Fruit fly (Drosophila melanogaster): Measurements from ENCODE around the gene CG6621.

Gene CG6621

DNA sequence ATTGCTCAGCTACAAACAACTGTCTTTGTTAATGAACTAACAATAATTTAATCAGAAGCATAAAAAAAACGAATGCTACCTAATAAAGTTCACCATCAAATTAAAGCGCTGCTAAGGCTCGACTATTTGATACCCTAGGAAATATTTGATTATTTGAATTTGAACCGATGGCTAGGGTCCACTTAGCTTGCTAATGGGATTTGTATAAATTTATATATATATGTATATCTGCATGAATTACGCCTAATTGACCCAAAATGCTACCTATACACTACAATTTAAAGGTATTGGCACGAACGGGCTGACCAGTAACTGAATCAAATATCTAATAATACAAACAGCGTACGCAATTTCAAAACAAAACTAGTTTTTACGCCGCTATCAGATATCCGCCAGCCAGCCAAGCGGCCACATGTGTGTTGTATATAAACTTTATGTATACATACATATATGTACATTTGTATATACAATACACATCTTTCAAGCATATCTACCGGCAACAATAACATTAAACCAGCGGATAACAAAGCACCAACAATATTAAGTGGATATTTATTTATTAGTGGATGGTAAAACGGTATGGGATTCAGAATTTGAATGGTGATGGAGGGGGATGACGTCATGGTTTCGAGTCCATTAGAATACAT, 9.2 kb downstream of the CG6621 start (continued):
- TF ChIP-seq CG14441 (GFP tag; IDR thresholded peaks at IDR 0.05) (peak; percentile 90), CG12104 (GFP tag; optimal IDR thresholded peaks at IDR 0.05) (peak; percentile 60), tll (GFP tag; optimal IDR thresholded peaks at IDR 0.05) (no peak), cas (GFP tag; IDR thresholded peaks at IDR 0.05) (peak; percentile 65), CG8388 (GFP tag; optimal IDR thresholded peaks at IDR 0.05) (peak; percentile 34), HLH54F (GFP tag; optimal IDR thresholded peaks at IDR 0.05) (no peak), CG15073 (GFP tag; optimal IDR thresholded peaks at IDR 0.05) (no peak), unpg (GFP tag; optimal IDR thresholded peaks at IDR 0.05) (peak; percentile 77), Six4 (GFP tag; optimal IDR thresholded peaks at IDR 0.05) (peak; percentile 2), CG2202 (tag; optimal IDR thresholded peaks at IDR 0.05) (no peak), CG15514 (GFP tag; optimal IDR thresholded peaks at IDR 0.05) (peak; percentile 66), toy (GFP tag; IDR thresholded peaks at IDR 0.05) (peak; percentile 71; the same call in 1 of the 2 replicates), CG12769 (tag; optimal IDR thresholded peaks at IDR 0.05) (peak; percentile 64), B-H1 (GFP tag; IDR thresholded peaks at IDR 0.05) (peak; percentile 78), CG9727 (GFP tag; optimal IDR thresholded peaks at IDR 0.05) (peak; percentile 77), CG18011 (GFP tag; optimal IDR thresholded peaks at IDR 0.05) (no peak), CG14710 (tag; optimal IDR thresholded peaks at IDR 0.05) (peak; percentile 15), CG3838 (GFP tag; optimal IDR thresholded peaks at IDR 0.05) (no peak), bab2 (GFP tag; optimal IDR thresholded peaks at IDR 0.05) (peak; percentile 19), CG6813 (GFP tag; optimal IDR thresholded peaks at IDR 0.05) (peak; percentile 56), chn (GFP tag; optimal IDR thresholded peaks at IDR 0.05) (no peak), ind (GFP tag; optimal IDR thresholded peaks at IDR 0.05) (peak; percentile 65), crp (GFP tag; optimal IDR thresholded peaks at IDR 0.05) (no peak), stwl (tag; optimal IDR thresholded peaks at IDR 0.05) (no peak), CG12219 (GFP tag; optimal IDR thresholded peaks at IDR 0.05) (peak; percentile 51), nom (GFP tag; optimal IDR thresholded peaks at IDR 0.05) (no peak), Dad (GFP tag; optimal IDR thresholded peaks at IDR 0.05) (no peak), jigr1 (GFP tag; IDR thresholded peaks at IDR 0.05) (peak; percentile 63), Trl (optimal IDR thresholded peaks at IDR 0.05) (no peak), Trl (GFP tag; optimal IDR thresholded peaks at IDR 0.05) (no peak), Aef1 (GFP tag; IDR thresholded peaks at IDR 0.05) (peak; percentile 80), CG4328 (GFP tag; optimal IDR thresholded peaks at IDR 0.05) (no peak), NC2β (GFP tag; optimal IDR thresholded peaks at IDR 0.05) (no peak), ERR (GFP tag; optimal IDR thresholded peaks at IDR 0.05) (no peak), CG16815 (GFP tag; optimal IDR thresholded peaks at IDR 0.05) (no peak), ci (GFP tag; IDR thresholded peaks at IDR 0.05) (peak; percentile 84; the same call in 2 of the 3 replicates), CG10147 (GFP tag; optimal IDR thresholded peaks at IDR 0.05) (peak; percentile 82), tna (GFP tag; IDR thresholded peaks at IDR 0.05; ENCODE audit: partially characterized antibody) (no peak), CG15269 (tag; optimal IDR thresholded peaks at IDR 0.05) (peak; percentile 80), lola (GFP tag; optimal IDR thresholded peaks at IDR 0.05) (no peak), CG15479 (GFP tag; optimal IDR thresholded peaks at IDR 0.05) (no peak), CrebB (tag; optimal IDR thresholded peaks at IDR 0.05) (peak; percentile 52), Blimp-1 (GFP tag; optimal IDR thresholded peaks at IDR 0.05) (peak; percentile 54), BEAF-32 (GFP tag; optimal IDR thresholded peaks at IDR 0.05) (no peak), CG15011 (GFP tag; optimal IDR thresholded peaks at IDR 0.05) (peak; percentile 60), vvl (GFP tag; IDR thresholded peaks at IDR 0.05) (peak; percentile 93), CG7372 (GFP tag; IDR thresholded peaks at IDR 0.05) (peak; percentile 74), CG10267 (tag; optimal IDR thresholded peaks at IDR 0.05) (peak; percentile 54), bigmax (GFP tag; optimal IDR thresholded peaks at IDR 0.05) (no peak)
